Worm (Caenorhabditis elegans): ENCODE data around the gene ipp-5.
A peak's percentile ranks its signal among the peaks of the same experiment; 100 is the strongest.

The ipp-5 gene

DNA sequence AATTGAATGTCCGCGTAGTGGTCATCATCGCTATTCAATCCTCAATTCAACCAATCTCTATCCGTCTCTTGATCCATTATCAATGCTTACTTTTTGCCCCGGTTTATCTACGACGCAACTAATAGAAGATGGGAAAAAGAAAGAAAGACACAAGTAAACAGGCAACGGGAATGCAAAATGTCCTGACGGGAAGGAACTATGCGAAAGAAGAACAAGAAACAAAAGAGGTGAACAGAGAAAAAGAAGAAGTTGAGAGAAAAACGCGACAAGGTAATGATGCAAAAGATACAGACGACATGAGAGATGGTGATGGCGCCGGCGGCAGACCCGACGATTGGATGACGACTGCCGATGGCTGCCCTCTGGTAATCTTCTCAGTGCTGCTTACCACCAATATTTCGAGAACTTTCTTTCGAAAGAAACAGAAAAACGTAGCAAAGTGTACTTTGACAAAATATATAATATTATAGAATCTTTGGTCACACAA is 10.8 kb downstream of the ipp-5 start (continued):
- TF ChIP-seq ZK337.2 (GFP tag; IDR thresholded peaks at IDR 0.05) (no peak), ceh-62 (tag; optimal IDR thresholded peaks at IDR 0.05) (no peak), nhr-42 (GFP tag; IDR thresholded peaks at IDR 0.05) (no peak), saeg-2 (GFP tag; IDR thresholded peaks at IDR 0.05) (0 out of 2 replicates have a peak, but pooled peaks have one; percentile 23), lin-1 (GFP tag; IDR thresholded peaks at IDR 0.05) (no peak; the same call in 1 of the 2 replicates), mdl-1 (tag; optimal IDR thresholded peaks at IDR 0.05) (peak in 1 of 2 experiments; percentile 84), rbr-2 (tag; optimal IDR thresholded peaks at IDR 0.05) (peak; percentile 40), dpl-1 (GFP tag; optimal IDR thresholded peaks at IDR 0.05) (peak; percentile 3), fkh-10 (GFP tag; optimal IDR thresholded peaks at IDR 0.05) (no peak), mes-2 (tag; optimal IDR thresholded peaks at IDR 0.05; ENCODE audit: poor library complexity, severe bottlenecking) (peak; percentile 58), nhr-10 (tag; optimal IDR thresholded peaks at IDR 0.05) (peak; percentile 75), nhr-11 (tag; optimal IDR thresholded peaks at IDR 0.05) (peak; percentile 72), set-16 (GFP tag; IDR thresholded peaks at IDR 0.05) (0 out of 2 replicates have a peak, but pooled peaks have one; percentile 31), dmd-6 (GFP tag; IDR thresholded peaks at IDR 0.05) (peak; percentile 77; the same call in 1 of the 2 replicates), snpc-1.2 (GFP tag; IDR thresholded peaks at IDR 0.05) (no peak), pha-4 (GFP tag; IDR thresholded peaks at IDR 0.05) (peak; percentile 28; the same call in 1 of the 2 replicates), pha-4 (tag; optimal IDR thresholded peaks at IDR 0.05) (peak; percentile 21), mxl-3 (GFP tag; optimal IDR thresholded peaks at IDR 0.05) (no peak), daf-8 (GFP tag; IDR thresholded peaks at IDR 0.05) (no peak), duxl-1 (tag; optimal IDR thresholded peaks at IDR 0.05; ENCODE audit: poor library complexity) (no peak), ztf-11 (tag; optimal IDR thresholded peaks at IDR 0.05) (no peak), daf-12 (tag; optimal IDR thresholded peaks at IDR 0.05) (no peak), nhr-102 (tag; optimal IDR thresholded peaks at IDR 0.05) (peak; percentile 41), hlh-30 (tag; optimal IDR thresholded peaks at IDR 0.05; ENCODE audit: insufficient read depth) (peak; percentile 66), ama-1 (optimal IDR thresholded peaks at IDR 0.05) (no peak), F10B5.3 (tag; optimal IDR thresholded peaks at IDR 0.05) (no peak), dve-1 (tag; optimal IDR thresholded peaks at IDR 0.05; ENCODE audit: insufficient read depth) (peak; percentile 85), Y48G9A.11 (GFP tag; IDR thresholded peaks at IDR 0.05) (no peak), unc-39 (tag; optimal IDR thresholded peaks at IDR 0.05) (no peak), lsy-2 (tag; optimal IDR thresholded peaks at IDR 0.05) (peak in 1 of 2 experiments; percentile 44), mdt-29 (GFP tag; IDR thresholded peaks at IDR 0.05) (peak; percentile 52; the same call in 1 of the 2 replicates), aha-1 (tag) (peak; percentile 10), dmd-9 (GFP tag; IDR thresholded peaks at IDR 0.05) (no peak), lin-39 (tag; optimal IDR thresholded peaks at IDR 0.05) (no peak), zip-2 (tag; optimal IDR thresholded peaks at IDR 0.05) (no peak), aly-2 (tag; optimal IDR thresholded peaks at IDR 0.05) (no peak), hmg-1.1 (GFP tag; IDR thresholded peaks at IDR 0.05) (peak; percentile 42), spr-3 (GFP tag; optimal IDR thresholded peaks at IDR 0.05) (no peak), zag-1 (tag; optimal IDR thresholded peaks at IDR 0.05) (no peak), nhr-6 (tag; optimal IDR thresholded peaks at IDR 0.05) (peak; percentile 62), F37D6.2 (tag; optimal IDR thresholded peaks at IDR 0.05) (no peak), D1046.2 (GFP tag; IDR thresholded peaks at IDR 0.05) (no peak), skn-1 (tag; optimal IDR thresholded peaks at IDR 0.05) (no peak), ceh-32 (tag; optimal IDR thresholded peaks at IDR 0.05; ENCODE audit: poor library complexity) (no peak), ceh-28 (tag; optimal IDR thresholded peaks at IDR 0.05) (no peak), cey-2 (tag; optimal IDR thresholded peaks at IDR 0.05; ENCODE audit: borderline replicate concordance, insufficient read depth) (no peak), nhr-111 (GFP tag; optimal IDR thresholded peaks at IDR 0.05) (no peak), ceh-20 (GFP tag; IDR thresholded peaks at IDR 0.05) (0 out of 2 replicates have a peak, but pooled peaks have one; percentile 24), tag-97 (GFP tag; IDR thresholded peaks at IDR 0.05) (no peak), zip-11 (GFP tag; IDR thresholded peaks at IDR 0.05) (no peak), R02D3.7 (tag; optimal IDR thresholded peaks at IDR 0.05) (no peak)

Data from whole organism, L4 larva.